Fruit fly (Drosophila melanogaster) whole organism, embryonic: ENCODE data around the gene CG5103.

Experiments used
- Adf1 ChIP-seq: fragments of 200-800 bp; sonication (Bioruptor generic); IDR thresholded peaks from 2 replicates; pipeline ENCODE4 v1.3.6; 2022; ENCODE audit warnings: missing biosample characterization, missing genetic modification characterization
- Atf-2 ChIP-seq: fragments of 200-800 bp; sonication (Bioruptor generic); optimal IDR thresholded peaks from 2 replicates; lab custom pipeline; 2016; ENCODE audit warnings: missing biosample characterization, missing genetic modification characterization
- CG10274 ChIP-seq: fragments of 200-800 bp; sonication (Bioruptor generic); optimal IDR thresholded peaks from 3 replicates; lab custom pipeline; 2017; ENCODE audit warnings: missing biosample characterization, mild to moderate bottlenecking, missing genetic modification characterization
- CG10565 ChIP-seq: fragments of 200-800 bp; sonication (Bioruptor generic); optimal IDR thresholded peaks from 3 replicates; lab custom pipeline; 2016; ENCODE audit warnings: missing biosample characterization, mild to moderate bottlenecking, missing genetic modification characterization
- CG11560 ChIP-seq: fragments of 200-800 bp; sonication (Bioruptor generic); IDR thresholded peaks from 3 replicates; pipeline ENCODE4 v1.3.6; 2022; ENCODE audit warnings: missing biosample characterization, missing genetic modification characterization
- CG12744 ChIP-seq: fragments of 200-800 bp; sonication (Bioruptor generic); optimal IDR thresholded peaks from 2 replicates; lab custom pipeline; 2016; ENCODE audit warnings: missing biosample characterization, missing genetic modification characterization
- CG12942 ChIP-seq: fragments of 200-800 bp; sonication (Bioruptor generic); optimal IDR thresholded peaks from 3 replicates; lab custom pipeline; 2016; ENCODE audit warnings: missing biosample characterization, missing genetic modification characterization
- CG14014 ChIP-seq: fragments of 200-800 bp; sonication (Bioruptor generic); IDR thresholded peaks from 2 replicates; pipeline ENCODE4 v1.3.6; 2022; ENCODE audit warnings: missing biosample characterization, missing genetic modification characterization
- CG1603 ChIP-seq: fragments of 200-800 bp; sonication (Bioruptor generic); optimal IDR thresholded peaks from 2 replicates; lab custom pipeline; 2019; ENCODE audit warnings: missing biosample characterization, mild to moderate bottlenecking, missing genetic modification characterization, moderate library complexity
- CG1647 ChIP-seq: fragments of 200-800 bp; sonication (Bioruptor generic); optimal IDR thresholded peaks from 3 replicates; lab custom pipeline; 2016; ENCODE audit warnings: missing biosample characterization, missing genetic modification characterization
- CG17361 ChIP-seq: fragments of 200-800 bp; sonication (Bioruptor generic); IDR thresholded peaks from 3 replicates; pipeline ENCODE4 v1.3.6; 2022; ENCODE audit warnings: missing biosample characterization, missing genetic modification characterization
- CG18262 ChIP-seq: fragments of 200-800 bp; optimal IDR thresholded peaks from 3 replicates; lab custom pipeline; 2019; ENCODE audit warnings: missing biosample characterization, mild to moderate bottlenecking, missing genetic modification characterization, moderate library complexity
- CG2889 ChIP-seq: fragments of 200-800 bp; sonication (Bioruptor generic); IDR thresholded peaks from 3 replicates; pipeline ENCODE4 v1.3.6; 2022; ENCODE audit warnings: missing biosample characterization, missing genetic modification characterization
- CG30403 ChIP-seq: fragments of 200-800 bp; sonication (Bioruptor generic); optimal IDR thresholded peaks from 3 replicates; lab custom pipeline; 2016; ENCODE audit warnings: missing biosample characterization, missing genetic modification characterization
- CG3065 ChIP-seq: fragments of 200-800 bp; sonication (Bioruptor generic); optimal IDR thresholded peaks from 2 replicates; lab custom pipeline; 2016; ENCODE audit warnings: missing biosample characterization, missing genetic modification characterization
- CG33557 ChIP-seq: fragments of 200-800 bp; sonication (Bioruptor generic); optimal IDR thresholded peaks from 2 replicates; lab custom pipeline; 2019; ENCODE audit warnings: missing biosample characterization, mild to moderate bottlenecking, missing genetic modification characterization, moderate library complexity
- CG42726 ChIP-seq: fragments of 200-800 bp; sonication (Bioruptor generic); IDR thresholded peaks from 2 replicates; pipeline ENCODE4 v1.3.6; 2022; ENCODE audit warnings: missing biosample characterization, missing genetic modification characterization; ENCODE audit not compliant: partially characterized antibody
- CG6689 ChIP-seq: fragments of 200-800 bp; sonication (Bioruptor generic); IDR thresholded peaks from 2 replicates; pipeline ENCODE4 v1.3.6; 2022; ENCODE audit warnings: missing biosample characterization, missing genetic modification characterization
- CG7745 ChIP-seq: fragments of 200-800 bp; sonication (Bioruptor generic); optimal IDR thresholded peaks from 2 replicates; lab custom pipeline; 2018; ENCODE audit warnings: missing biosample characterization, mild to moderate bottlenecking, missing genetic modification characterization, moderate library complexity
- CG7839 ChIP-seq: fragments of 200-800 bp; sonication (Bioruptor generic); optimal IDR thresholded peaks from 3 replicates; lab custom pipeline; 2018; ENCODE audit warnings: missing biosample characterization, mild to moderate bottlenecking, missing genetic modification characterization, moderate library complexity
- CG7963 ChIP-seq: fragments of 200-800 bp; sonication (Bioruptor generic); IDR thresholded peaks from 3 replicates; pipeline ENCODE4 v1.3.6; 2022; ENCODE audit warnings: missing biosample characterization, missing genetic modification characterization; ENCODE audit not compliant: partially characterized antibody
- CG8359 ChIP-seq: fragments of 200-800 bp; sonication (Bioruptor generic); optimal IDR thresholded peaks from 2 replicates; lab custom pipeline; 2017; ENCODE audit warnings: missing biosample characterization, mild to moderate bottlenecking, missing genetic modification characterization, borderline replicate concordance
- Dad ChIP-seq: fragments of 200-800 bp; sonication (Bioruptor generic); optimal IDR thresholded peaks from 3 replicates; lab custom pipeline; 2016; ENCODE audit warnings: missing biosample characterization, missing genetic modification characterization
- Dbx ChIP-seq: fragments of 200-800 bp; sonication (Bioruptor generic); IDR thresholded peaks from 3 replicates; pipeline ENCODE4 v1.3.6; 2022; ENCODE audit warnings: missing biosample characterization, missing genetic modification characterization
- Deaf1 ChIP-seq: fragments of 200-800 bp; optimal IDR thresholded peaks from 3 replicates; lab custom pipeline; 2019; ENCODE audit warnings: missing biosample characterization, mild to moderate bottlenecking, missing genetic modification characterization, moderate library complexity
- Dip3 ChIP-seq: fragments of 200-800 bp; sonication (Bioruptor generic); optimal IDR thresholded peaks from 3 replicates; lab custom pipeline; 2016; ENCODE audit warnings: missing biosample characterization, missing genetic modification characterization
- Drgx ChIP-seq: fragments of 200-800 bp; sonication (Bioruptor generic); IDR thresholded peaks from 2 replicates; pipeline ENCODE4 v1.3.6; 2022; ENCODE audit warnings: missing biosample characterization, missing genetic modification characterization
- Hand ChIP-seq: fragments of 200-800 bp; sonication (Bioruptor generic); optimal IDR thresholded peaks from 2 replicates; lab custom pipeline; 2017; ENCODE audit warnings: mild to moderate bottlenecking, missing biosample characterization, missing genetic modification reagents, missing genetic modification characterization
- Hsf ChIP-seq: fragments of 200-800 bp; sonication (Bioruptor generic); optimal IDR thresholded peaks from 3 replicates; lab custom pipeline; 2016; ENCODE audit warnings: missing biosample characterization, missing genetic modification characterization
- NC2α ChIP-seq: fragments of 200-800 bp; sonication (Bioruptor generic); optimal IDR thresholded peaks from 2 replicates; lab custom pipeline; 2016; ENCODE audit warnings: missing biosample characterization, missing genetic modification characterization
- Nf-YA ChIP-seq: fragments of 200-800 bp; sonication (Bioruptor generic); IDR thresholded peaks from 2 replicates; pipeline ENCODE4 v1.3.6; 2022; ENCODE audit warnings: missing biosample characterization, missing genetic modification characterization
- Six4 ChIP-seq: fragments of 200-800 bp; sonication (Bioruptor generic); optimal IDR thresholded peaks from 2 replicates; lab custom pipeline; 2016; ENCODE audit warnings: missing biosample characterization, missing genetic modification characterization
- cas ChIP-seq: fragments of 200-800 bp; sonication (Bioruptor generic); IDR thresholded peaks from 2 replicates; pipeline ENCODE4 v1.3.6; 2022; ENCODE audit warnings: missing biosample characterization, missing genetic modification characterization
- chm ChIP-seq: fragments of 200-800 bp; sonication (Bioruptor generic); IDR thresholded peaks from 2 replicates; pipeline ENCODE4 v1.3.6; 2022; ENCODE audit warnings: missing biosample characterization, missing genetic modification characterization
- dmrt99B ChIP-seq: fragments of 200-800 bp; sonication (Bioruptor generic); optimal IDR thresholded peaks from 2 replicates; lab custom pipeline; 2018; ENCODE audit warnings: missing biosample characterization, mild to moderate bottlenecking, missing genetic modification characterization, moderate library complexity
- gsb-n ChIP-seq: fragments of 200-800 bp; sonication (Bioruptor generic); optimal IDR thresholded peaks from 3 replicates; lab custom pipeline; 2018; ENCODE audit warnings: missing biosample characterization, mild to moderate bottlenecking, missing genetic modification characterization
- hb ChIP-seq: fragments of 200-800 bp; sonication (Bioruptor generic); IDR thresholded peaks from 3 replicates; pipeline ENCODE4 v1.3.6; 2022; ENCODE audit warnings: missing biosample characterization, missing genetic modification characterization; ENCODE audit not compliant: partially characterized antibody
- ind ChIP-seq: fragments of 200-800 bp; sonication (Bioruptor generic); optimal IDR thresholded peaks from 3 replicates; lab custom pipeline; 2016; ENCODE audit warnings: missing biosample characterization, missing genetic modification characterization
- insv ChIP-seq, 2 experiments: fragments of 200-800 bp; sonication (Bioruptor generic); optimal IDR thresholded peaks; 3 replicates each; lab custom pipeline; 2016 to 2018; ENCODE audit warnings: missing biosample characterization in 2 of 2, missing genetic modification characterization in 2 of 2
- lilli ChIP-seq: fragments of 200-800 bp; sonication (Bioruptor generic); optimal IDR thresholded peaks from 3 replicates; lab custom pipeline; 2016; ENCODE audit warnings: missing biosample characterization, missing genetic modification characterization
- mirr ChIP-seq: fragments of 200-800 bp; sonication (Bioruptor generic); optimal IDR thresholded peaks from 3 replicates; lab custom pipeline; 2018; ENCODE audit warnings: missing biosample characterization, mild to moderate bottlenecking, missing genetic modification characterization
- p53 ChIP-seq: fragments of 200-800 bp; sonication (Bioruptor generic); optimal IDR thresholded peaks from 2 replicates; lab custom pipeline; 2016; ENCODE audit warnings: missing biosample characterization, missing genetic modification characterization
- pum ChIP-seq: fragments of 200-800 bp; sonication (Bioruptor generic); optimal IDR thresholded peaks from 2 replicates; lab custom pipeline; 2016; ENCODE audit warnings: missing biosample characterization, missing genetic modification characterization
- slou ChIP-seq: fragments of 200-800 bp; sonication (Bioruptor generic); optimal IDR thresholded peaks from 3 replicates; lab custom pipeline; 2016; ENCODE audit warnings: missing biosample characterization, missing genetic modification characterization
- stc ChIP-seq: fragments of 200-800 bp; sonication (Bioruptor generic); IDR thresholded peaks from 2 replicates; pipeline ENCODE4 v1.3.6; 2022; ENCODE audit warnings: missing biosample characterization, missing genetic modification characterization
- tup ChIP-seq: fragments of 200-800 bp; sonication (Bioruptor generic); optimal IDR thresholded peaks from 2 replicates; lab custom pipeline; 2016; ENCODE audit warnings: missing biosample characterization, mild to moderate bottlenecking, missing genetic modification characterization, moderate library complexity
- twi ChIP-seq: fragments of 200-800 bp; optimal IDR thresholded peaks from 2 replicates; lab custom pipeline; 2019; ENCODE audit warnings: missing biosample characterization, mild to moderate bottlenecking, missing genetic modification characterization, moderate library complexity
- wdn ChIP-seq: fragments of 200-800 bp; sonication (Bioruptor generic); IDR thresholded peaks from 2 replicates; pipeline ENCODE4 v1.3.6; 2022; ENCODE audit warnings: missing biosample characterization, missing genetic modification characterization
- z ChIP-seq: fragments of 200-800 bp; sonication (Bioruptor generic); IDR thresholded peaks from 3 replicates; pipeline ENCODE4 v1.3.6; 2022; ENCODE audit warnings: missing biosample characterization, missing genetic modification characterization
- zfh2 ChIP-seq: fragments of 200-800 bp; sonication (Bioruptor generic); optimal IDR thresholded peaks from 2 replicates; lab custom pipeline; 2016; ENCODE audit warnings: missing biosample characterization, missing genetic modification characterization

CG5103 gene

dm6 chr3L:18272321-18273054, 21.6 kb downstream of the CG5103 start (continued):
- peak; percentile 70 for TF ChIP-seq CG6689 (GFP tag; lab: Robert Waterston, UW)
- TF ChIP-seq mirr (GFP tag; lab: Kevin White, UChicago) = no peak
- no peak for TF ChIP-seq CG12744 (GFP tag; lab: Kevin White, UChicago)
- TF ChIP-seq CG18262 (tag; lab: Kevin White, UChicago) = peak; percentile 81
- TF ChIP-seq Dbx (GFP tag; lab: Robert Waterston, UW) = no peak
- TF ChIP-seq pum (GFP tag; lab: Kevin White, UChicago) = peak; percentile 10
- TF ChIP-seq wdn (GFP tag; lab: Robert Waterston, UW) = no peak
- peak; percentile 5 for TF ChIP-seq lilli (GFP tag; lab: Kevin White, UChicago)
- no peak for TF ChIP-seq Dad
- peak; percentile 31 for TF ChIP-seq CG33557 (GFP tag; lab: Kevin White, UChicago)
- TF ChIP-seq p53 = no peak
- TF ChIP-seq CG12942 (GFP tag; lab: Kevin White, UChicago) = no peak
- TF ChIP-seq CG7839 (tag; lab: Kevin White, UChicago) = peak; percentile 66
- no peak for TF ChIP-seq NC2α (GFP tag; lab: Kevin White, UChicago)
- no peak for TF ChIP-seq cas (GFP tag; lab: Robert Waterston, UW)
- no peak for TF ChIP-seq Drgx
- no peak for TF ChIP-seq Adf1 (GFP tag; lab: Robert Waterston, UW)
- TF ChIP-seq insv (GFP tag; optimal IDR thresholded peaks at IDR 0.05; lab: Kevin White, UChicago) = peak in 1 of 2 experiments; percentile 3
- peak; percentile 50; the same call in 1 of the 2 replicates for TF ChIP-seq chm (GFP tag; lab: Robert Waterston, UW)
- TF ChIP-seq CG1603 = peak; percentile 28
- no peak; the same call in 1 of the 2 replicates for TF ChIP-seq Nf-YA
- peak; percentile 9 for TF ChIP-seq Six4 (GFP tag; lab: Kevin White, UChicago)
- TF ChIP-seq z (GFP tag; lab: Robert Waterston, UW) = peak; percentile 88
- TF ChIP-seq zfh2 (GFP tag; lab: Kevin White, UChicago) = no peak
- peak; percentile 17 for TF ChIP-seq twi (tag; lab: Kevin White, UChicago)
- no peak for TF ChIP-seq slou (GFP tag; lab: Kevin White, UChicago)
- TF ChIP-seq Hand (GFP tag; lab: Kevin White, UChicago) = no peak
- TF ChIP-seq CG8359 (GFP tag; lab: Kevin White, UChicago) = no peak
- TF ChIP-seq CG1647 (GFP tag; lab: Kevin White, UChicago) = no peak
- TF ChIP-seq CG3065 (GFP tag; lab: Kevin White, UChicago) = no peak
- TF ChIP-seq CG2889 (GFP tag; lab: Robert Waterston, UW) = no peak
- no peak for TF ChIP-seq stc (GFP tag; lab: Robert Waterston, UW)
- TF ChIP-seq tup (GFP tag; lab: Kevin White, UChicago) = no peak
- TF ChIP-seq gsb-n (tag; lab: Kevin White, UChicago) = peak; percentile 30
- peak; percentile 71 for TF ChIP-seq dmrt99B (tag; lab: Kevin White, UChicago)
- no peak for TF ChIP-seq CG7963 (GFP tag; lab: Robert Waterston, UW)
- TF ChIP-seq CG7745 (tag; lab: Kevin White, UChicago) = no peak
- TF ChIP-seq CG10565 (GFP tag; lab: Kevin White, UChicago) = no peak
- no peak for TF ChIP-seq hb (GFP tag; lab: Robert Waterston, UW)
- TF ChIP-seq Atf-2 (GFP tag; lab: Kevin White, UChicago) = no peak
- peak; percentile 51 for TF ChIP-seq CG30403
- no peak for TF ChIP-seq CG10274
- no peak for TF ChIP-seq Dip3 (GFP tag; lab: Kevin White, UChicago)
- TF ChIP-seq CG42726 (GFP tag; lab: Robert Waterston, UW) = no peak
- no peak for TF ChIP-seq CG11560 (tag; lab: Robert Waterston, UW)
- peak; percentile 12 for TF ChIP-seq ind (GFP tag; lab: Kevin White, UChicago)
- no peak for TF ChIP-seq Hsf
- TF ChIP-seq CG14014 (GFP tag; lab: Robert Waterston, UW) = peak; percentile 28; the same call in 1 of the 2 replicates
- TF ChIP-seq Deaf1 = peak; percentile 80
- TF ChIP-seq CG17361 = peak; percentile 62
